Worm (Caenorhabditis elegans) whole organism, L3 larva: ENCODE measurements around the gene gldi-5.

Experiments used
- aly-2 ChIP-seq: fragments of 150-350 bp; optimal IDR thresholded peaks from 2 replicates; lab custom pipeline; 2014; ENCODE audit warnings: missing biosample characterization, missing genetic modification characterization
- ama-1 ChIP-seq: fragments of 150-350 bp; optimal IDR thresholded peaks from 2 replicates; lab custom pipeline; 2018
- elt-3 ChIP-seq, 3 experiments: fragments of 150-350 bp in 1 of 3; sonication (generic microtip) in 2 of 3; optimal IDR thresholded peaks; 2 replicates in 2 of 3; 4 replicates in 1 of 3; lab custom pipeline; 2014 to 2017; ENCODE audit warnings: missing biosample characterization in 3 of 3, missing genetic modification characterization in 3 of 3
- fos-1 ChIP-seq: fragments of 150-350 bp; optimal IDR thresholded peaks from 2 replicates; lab custom pipeline; 2014; ENCODE audit warnings: missing biosample characterization, missing genetic modification characterization
- jun-1 ChIP-seq: fragments of 150-350 bp; optimal IDR thresholded peaks from 2 replicates; lab custom pipeline; 2014; ENCODE audit warnings: missing biosample characterization, missing genetic modification reagents, missing genetic modification characterization
- lin-15B ChIP-seq: fragments of 150-350 bp; optimal IDR thresholded peaks from 2 replicates; lab custom pipeline; 2014; ENCODE audit warnings: missing biosample characterization, missing genetic modification characterization
- lin-39 ChIP-seq: fragments of 150-350 bp; optimal IDR thresholded peaks from 2 replicates; lab custom pipeline; 2018; ENCODE audit warnings: missing biosample characterization, missing genetic modification reagents, missing genetic modification characterization
- nhr-12 ChIP-seq: fragments of 150-350 bp; optimal IDR thresholded peaks from 2 replicates; lab custom pipeline; 2014; ENCODE audit warnings: missing biosample characterization, missing genetic modification characterization
- nhr-25 ChIP-seq: sonication (generic microtip); optimal IDR thresholded peaks from 2 replicates; lab custom pipeline; 2017; ENCODE audit warnings: missing biosample characterization, missing genetic modification characterization
- pqm-1 ChIP-seq: fragments of 150-350 bp; optimal IDR thresholded peaks from 2 replicates; lab custom pipeline; 2017; ENCODE audit warnings: missing biosample characterization, missing genetic modification characterization, inconsistent platforms
- skn-1 ChIP-seq: fragments of 150-350 bp; optimal IDR thresholded peaks from 2 replicates; lab custom pipeline; 2014; ENCODE audit warnings: missing biosample characterization, missing genetic modification characterization
- ztf-11 ChIP-seq: fragments of 150-350 bp; optimal IDR thresholded peaks from 2 replicates; lab custom pipeline; 2014; ENCODE audit warnings: missing biosample characterization, missing genetic modification characterization
- ztf-4 ChIP-seq: fragments of 150-350 bp; optimal IDR thresholded peaks from 2 replicates; lab custom pipeline; 2014; ENCODE audit warnings: missing biosample characterization, missing genetic modification characterization

- TF ChIP-seq ztf-11 (tag; lab: Kevin White, UChicago) (no peak), pqm-1 (no peak), elt-3 (tag; optimal IDR thresholded peaks at IDR 0.05; lab: Kevin White, UChicago) (no peak), fos-1 (tag; lab: Kevin White, UChicago) (no peak), nhr-12 (tag; lab: Kevin White, UChicago) (no peak), ama-1 (no peak), lin-39 (tag; lab: Kevin White, UChicago) (peak; percentile 36), lin-15B (tag; lab: Kevin White, UChicago) (no peak), aly-2 (tag; lab: Kevin White, UChicago) (no peak), skn-1 (tag; lab: Kevin White, UChicago) (no peak), jun-1 (no peak), ztf-4 (tag; lab: Kevin White, UChicago) (no peak), nhr-25 (tag; lab: Kevin White, UChicago) (no peak)
Measured at ce11 chrIII:3679083-3679482, 47.2 kb downstream of the gldi-5 start.
